Worm (Caenorhabditis elegans): ENCODE results near the gene frpr-17.

The frpr-17 gene

DNA sequence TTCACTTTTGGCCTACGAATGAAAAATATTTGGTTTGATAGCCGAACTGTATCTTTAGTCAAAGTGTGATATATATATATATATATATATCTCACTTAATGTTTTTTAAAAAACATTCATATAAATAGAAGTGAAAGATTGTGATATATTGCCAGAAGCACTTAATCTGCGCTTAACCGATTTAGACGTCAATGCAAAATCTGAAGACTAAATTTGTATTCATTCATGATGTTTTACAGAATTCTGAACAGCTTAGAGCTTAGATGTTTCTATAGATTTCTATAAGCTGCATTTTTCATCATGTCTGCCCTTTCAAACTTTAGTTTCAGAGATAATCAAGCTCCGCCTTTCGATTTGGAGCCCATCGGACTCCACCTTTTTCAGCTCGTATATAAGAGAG, 36.4 kb downstream of the frpr-17 start, which contains the start of gene F23D12.3:
F23D12.3 (plus strand) TSS at position 301 of the 400 bp plus-strand sequence.
- TF ChIP-seq lin-15B (tag; optimal IDR thresholded peaks at IDR 0.05), result no peak
- TF ChIP-seq lir-3 (tag; optimal IDR thresholded peaks at IDR 0.05), result no peak
- TF ChIP-seq T20F7.1 (GFP tag; optimal IDR thresholded peaks at IDR 0.05), result no peak

DNA sequence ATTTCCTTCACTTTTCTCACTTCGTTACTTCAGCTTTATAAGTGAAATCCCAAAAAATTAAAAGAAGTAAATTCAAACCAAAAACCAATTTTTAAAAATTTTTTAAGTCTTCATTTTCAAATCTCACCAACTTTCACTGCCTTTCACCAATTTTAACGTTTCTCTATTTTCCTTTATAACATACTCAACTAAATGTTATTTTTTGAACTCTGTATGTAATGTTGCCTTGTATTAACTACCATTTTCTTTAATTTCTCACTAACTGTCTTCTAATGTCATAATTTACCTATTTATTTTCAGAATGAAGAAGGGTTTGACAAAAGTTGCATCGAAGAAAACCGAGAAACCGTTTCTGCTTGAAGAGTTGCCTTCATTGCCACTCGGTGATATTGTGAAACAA, 38.8 kb downstream of the frpr-17 start, which contains the start of gene F23D12.4:
F23D12.4 (plus strand) TSS at position 301 of the 400 bp plus-strand sequence.
- TF ChIP-seq daf-16 (GFP tag; optimal IDR thresholded peaks at IDR 0.05) (no peak), daf-16 (tag; optimal IDR thresholded peaks at IDR 0.05) (no peak), ces-1 (GFP tag; optimal IDR thresholded peaks at IDR 0.05) (no peak), sdz-12 (GFP tag; optimal IDR thresholded peaks at IDR 0.05) (no peak), mdl-1 (tag; optimal IDR thresholded peaks at IDR 0.05) (no peak), F37D6.2 (tag; optimal IDR thresholded peaks at IDR 0.05) (no peak), zip-11 (GFP tag; IDR thresholded peaks at IDR 0.05) (no peak), gei-8 (GFP tag; optimal IDR thresholded peaks at IDR 0.05) (no peak), ctbp-1 (GFP tag; IDR thresholded peaks at IDR 0.05) (no peak), nhr-41 (GFP tag; IDR thresholded peaks at IDR 0.05) (no peak), jun-1 (tag; optimal IDR thresholded peaks at IDR 0.05) (no peak)

DNA sequence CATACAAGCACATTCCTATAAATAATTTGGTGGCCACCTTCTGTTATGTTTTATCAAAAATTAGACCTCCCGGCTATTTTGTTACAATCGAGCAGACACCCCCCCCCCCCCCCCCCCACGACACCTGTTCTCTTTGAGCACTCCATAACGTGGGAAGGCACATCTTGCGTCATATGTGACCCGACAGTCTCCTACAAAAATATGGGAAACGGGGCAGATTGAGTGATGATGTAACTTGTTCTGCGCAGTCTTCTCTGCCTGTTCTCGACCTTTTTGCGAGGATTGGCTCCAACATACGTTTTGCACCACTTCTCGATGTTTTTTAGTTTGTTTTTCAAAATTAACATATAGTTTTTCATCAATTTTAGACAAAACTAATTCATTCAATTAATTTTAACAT, 41.6 kb downstream of the frpr-17 start:
- TF ChIP-seq pqm-1 (tag; optimal IDR thresholded peaks at IDR 0.05) (no peak), nhr-6 (tag; optimal IDR thresholded peaks at IDR 0.05) (no peak), arid-1 (GFP tag; conservative IDR thresholded peaks at IDR 0.05) (no peak), zfp-3 (GFP tag; conservative IDR thresholded peaks at IDR 0.05) (no peak), mes-2 (tag; optimal IDR thresholded peaks at IDR 0.05; ENCODE audit: poor library complexity, severe bottlenecking) (no peak), egl-43 (GFP tag; IDR thresholded peaks at IDR 0.05) (no peak), php-3 (GFP tag; IDR thresholded peaks at IDR 0.05) (no peak), pha-4 (GFP tag; IDR thresholded peaks at IDR 0.05) (no peak), pha-4 (tag; optimal IDR thresholded peaks at IDR 0.05) (no peak), fos-1 (tag; optimal IDR thresholded peaks at IDR 0.05) (no peak), egl-27 (tag; optimal IDR thresholded peaks at IDR 0.05) (no peak), attf-4 (tag; optimal IDR thresholded peaks at IDR 0.05) (no peak), dmd-6 (GFP tag; IDR thresholded peaks at IDR 0.05) (no peak), F49E8.2 (tag; optimal IDR thresholded peaks at IDR 0.05; ENCODE audit: borderline replicate concordance) (no peak), mdt-29 (GFP tag; IDR thresholded peaks at IDR 0.05) (no peak), madf-9 (GFP tag; conservative IDR thresholded peaks at IDR 0.05) (no peak)

DNA sequence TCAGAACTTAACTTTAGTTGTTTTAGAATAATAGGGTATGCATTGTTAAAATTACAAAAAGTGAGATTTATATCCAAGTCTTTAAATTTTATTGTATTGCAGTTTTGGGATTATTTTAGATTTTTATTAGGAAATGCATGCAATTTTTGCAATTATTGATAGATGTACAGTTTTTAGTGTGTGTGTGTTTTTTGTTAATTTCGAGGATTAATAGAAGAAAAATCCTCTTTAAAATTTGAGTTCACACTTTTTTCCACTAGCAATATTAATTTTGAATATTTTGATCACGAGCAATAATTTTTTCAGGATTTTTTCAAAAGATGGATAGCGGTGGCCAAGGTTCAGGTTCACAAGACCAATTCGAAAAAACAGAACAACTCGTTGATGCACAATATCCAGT, 42.0 kb downstream of the frpr-17 start, which contains the start of gene jmjd-3.2:
jmjd-3.2 (plus strand) TSS at position 301 of the 400 bp plus-strand sequence.
- TF ChIP-seq vab-7 (GFP tag; IDR thresholded peaks at IDR 0.05) (no peak), unc-62 (GFP tag; optimal IDR thresholded peaks at IDR 0.05 in 1 of 2) (peak in 1 of 2 experiments; percentile 32), unc-62 (tag; optimal IDR thresholded peaks at IDR 0.05) (no peak), ceh-62 (tag; optimal IDR thresholded peaks at IDR 0.05) (no peak)

DNA sequence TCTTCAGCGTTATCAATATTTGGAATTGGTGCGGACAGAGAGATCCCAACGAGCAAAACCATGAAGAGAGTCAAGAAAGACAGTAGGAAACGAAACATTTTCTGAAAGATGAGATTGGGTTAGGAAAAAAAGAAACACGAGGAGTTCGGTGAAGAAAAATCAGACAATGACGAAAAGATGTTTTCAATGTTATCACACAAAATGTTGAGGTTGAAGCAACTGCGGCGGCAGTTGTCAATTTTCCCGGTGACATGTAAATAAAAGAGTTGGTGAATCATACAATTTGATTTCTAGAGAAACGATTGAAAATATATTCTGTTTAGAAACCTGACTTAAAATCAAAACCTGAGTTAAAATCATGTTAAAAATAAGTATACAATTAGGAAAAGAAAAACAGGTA, 47.8 kb downstream of the frpr-17 start, which contains the start of gene F23D12.7:
F23D12.7 (minus strand) TSS at position 101 of the 400 bp plus-strand sequence.
- TF ChIP-seq daf-16 (GFP tag; optimal IDR thresholded peaks at IDR 0.05) (peak in 1 of 2 experiments; percentile 26), daf-16 (tag; optimal IDR thresholded peaks at IDR 0.05) (no peak), spr-1 (tag; optimal IDR thresholded peaks at IDR 0.05) (no peak), pqm-1 (tag; optimal IDR thresholded peaks at IDR 0.05) (no peak)

All from whole organism, L4 larva.